Fruit fly (Drosophila melanogaster) whole organism, embryonic: ENCODE data around the gene sun.

Source experiments
- ATbp ChIP-seq: fragments of 200-800 bp; sonication (Bioruptor generic); optimal IDR thresholded peaks from 2 replicates; lab custom pipeline; 2017; ENCODE audit warnings: missing biosample characterization, mild to moderate bottlenecking, missing genetic modification characterization, missing genetic modification reagents
- Adf1 ChIP-seq: fragments of 200-800 bp; sonication (Bioruptor generic); IDR thresholded peaks from 2 replicates; pipeline ENCODE4 v1.3.6; 2022; ENCODE audit warnings: missing biosample characterization, missing genetic modification characterization
- Aef1 ChIP-seq: fragments of 200-800 bp; sonication (Bioruptor generic); IDR thresholded peaks from 3 replicates; pipeline ENCODE4 v1.3.6; 2022; ENCODE audit warnings: missing biosample characterization, missing genetic modification characterization
- Atf-2 ChIP-seq: fragments of 200-800 bp; sonication (Bioruptor generic); optimal IDR thresholded peaks from 2 replicates; lab custom pipeline; 2016; ENCODE audit warnings: missing biosample characterization, missing genetic modification characterization
- Bteb2 ChIP-seq: fragments of 200-800 bp; sonication (Bioruptor generic); optimal IDR thresholded peaks from 2 replicates; lab custom pipeline; 2016; ENCODE audit warnings: missing biosample characterization, missing genetic modification characterization
- CG10147 ChIP-seq: fragments of 200-800 bp; sonication (Bioruptor generic); optimal IDR thresholded peaks from 2 replicates; lab custom pipeline; 2019; ENCODE audit warnings: missing biosample characterization, mild to moderate bottlenecking, missing genetic modification characterization, moderate library complexity
- CG12942 ChIP-seq: fragments of 200-800 bp; sonication (Bioruptor generic); optimal IDR thresholded peaks from 3 replicates; lab custom pipeline; 2016; ENCODE audit warnings: missing biosample characterization, missing genetic modification characterization
- CG14050 ChIP-seq: fragments of 200-800 bp; sonication (Bioruptor generic); IDR thresholded peaks from 3 replicates; pipeline ENCODE4 v1.3.6; 2022; ENCODE audit warnings: missing biosample characterization, missing genetic modification characterization
- CG15011 ChIP-seq: fragments of 200-800 bp; sonication (Bioruptor generic); optimal IDR thresholded peaks from 3 replicates; lab custom pipeline; 2018; ENCODE audit warnings: missing biosample characterization, mild to moderate bottlenecking, missing genetic modification characterization
- CG1602 ChIP-seq: fragments of 200-800 bp; sonication (Bioruptor generic); optimal IDR thresholded peaks from 3 replicates; lab custom pipeline; 2016; ENCODE audit warnings: missing biosample characterization, missing genetic modification characterization
- CG1603 ChIP-seq: fragments of 200-800 bp; sonication (Bioruptor generic); optimal IDR thresholded peaks from 2 replicates; lab custom pipeline; 2019; ENCODE audit warnings: missing biosample characterization, mild to moderate bottlenecking, missing genetic modification characterization, moderate library complexity
- CG16815 ChIP-seq: fragments of 200-800 bp; sonication (Bioruptor generic); optimal IDR thresholded peaks from 3 replicates; lab custom pipeline; 2017; ENCODE audit warnings: missing biosample characterization, mild to moderate bottlenecking, missing genetic modification characterization
- CG32767 ChIP-seq: fragments of 200-800 bp; sonication (Bioruptor generic); IDR thresholded peaks from 2 replicates; pipeline ENCODE4 v1.3.6; 2022; ENCODE audit warnings: missing biosample characterization, missing genetic modification characterization
- CG34376 ChIP-seq: fragments of 200-800 bp; sonication (Bioruptor generic); optimal IDR thresholded peaks from 2 replicates; lab custom pipeline; 2018; ENCODE audit warnings: missing biosample characterization, mild to moderate bottlenecking, missing genetic modification characterization
- CG4360 ChIP-seq: fragments of 200-800 bp; sonication (Bioruptor generic); IDR thresholded peaks from 2 replicates; pipeline ENCODE4 v1.3.6; 2022; ENCODE audit warnings: missing biosample characterization, missing genetic modification characterization
- CG6765 ChIP-seq: fragments of 200-800 bp; sonication (Bioruptor generic); optimal IDR thresholded peaks from 3 replicates; lab custom pipeline; 2017; ENCODE audit warnings: missing biosample characterization, mild to moderate bottlenecking, missing genetic modification characterization
- CG6791 ChIP-seq: fragments of 200-800 bp; sonication (Bioruptor generic); IDR thresholded peaks from 3 replicates; pipeline ENCODE4 v1.3.6; 2022; ENCODE audit warnings: missing biosample characterization, missing genetic modification characterization; ENCODE audit not compliant: partially characterized antibody
- CG8089 ChIP-seq: fragments of 200-800 bp; sonication (Bioruptor generic); optimal IDR thresholded peaks from 3 replicates; lab custom pipeline; 2016; ENCODE audit warnings: missing biosample characterization, missing genetic modification characterization
- CG9932 ChIP-seq: fragments of 200-800 bp; sonication (Bioruptor generic); IDR thresholded peaks from 2 replicates; pipeline ENCODE4 v1.3.6; 2022; ENCODE audit warnings: missing biosample characterization, missing genetic modification characterization
- CTCF ChIP-seq: fragments of 200-800 bp; sonication (Bioruptor generic); optimal IDR thresholded peaks from 2 replicates; lab custom pipeline; 2017; ENCODE audit warnings: missing biosample characterization, mild to moderate bottlenecking, missing genetic modification characterization, moderate library complexity
- E2f1 ChIP-seq: fragments of 200-800 bp; sonication (Bioruptor generic); IDR thresholded peaks from 2 replicates; pipeline ENCODE4 v1.3.6; 2022; ENCODE audit warnings: missing biosample characterization, missing genetic modification characterization
- Gug ChIP-seq: fragments of 200-800 bp; sonication (Bioruptor generic); IDR thresholded peaks from 4 replicates; pipeline ENCODE4 v1.3.6; 2022; ENCODE audit warnings: missing biosample characterization, missing genetic modification characterization
- Hey ChIP-seq: fragments of 200-800 bp; sonication (Bioruptor generic); optimal IDR thresholded peaks from 3 replicates; lab custom pipeline; 2018; ENCODE audit warnings: missing biosample characterization, mild to moderate bottlenecking, missing genetic modification characterization
- HmgZ ChIP-seq: fragments of 200-800 bp; sonication (Bioruptor generic); optimal IDR thresholded peaks from 2 replicates; lab custom pipeline; 2018; ENCODE audit warnings: missing biosample characterization, mild to moderate bottlenecking, missing genetic modification characterization
- Hmx ChIP-seq: fragments of 200-800 bp; sonication (Bioruptor generic); optimal IDR thresholded peaks from 2 replicates; lab custom pipeline; 2016; ENCODE audit warnings: missing biosample characterization, missing genetic modification characterization
- Hr39 ChIP-seq: fragments of >200 bp; optimal IDR thresholded peaks from 2 replicates; lab custom pipeline; 2017
- Hsf ChIP-seq: fragments of 200-800 bp; sonication (Bioruptor generic); optimal IDR thresholded peaks from 3 replicates; lab custom pipeline; 2016; ENCODE audit warnings: missing biosample characterization, missing genetic modification characterization
- Optix ChIP-seq: fragments of 200-800 bp; sonication (Bioruptor generic); IDR thresholded peaks from 3 replicates; pipeline ENCODE4 v1.3.6; 2022; ENCODE audit warnings: missing biosample characterization, missing genetic modification characterization
- Poxn ChIP-seq: fragments of 200-800 bp; sonication (Bioruptor generic); IDR thresholded peaks from 2 replicates; pipeline ENCODE4 v1.3.6; 2022; ENCODE audit warnings: missing biosample characterization, missing genetic modification characterization
- Sox100B ChIP-seq: fragments of 200-800 bp; sonication (Bioruptor generic); optimal IDR thresholded peaks from 3 replicates; lab custom pipeline; 2018; ENCODE audit warnings: missing biosample characterization, mild to moderate bottlenecking, missing genetic modification characterization
- Sry-β ChIP-seq: fragments of 200-800 bp; sonication (Bioruptor generic); optimal IDR thresholded peaks from 2 replicates; lab custom pipeline; 2018; ENCODE audit warnings: missing biosample characterization, mild to moderate bottlenecking, missing genetic modification characterization, moderate library complexity
- ci ChIP-seq: fragments of 200-800 bp; sonication (Bioruptor generic); IDR thresholded peaks from 3 replicates; pipeline ENCODE4 v1.3.6; 2022; ENCODE audit warnings: missing biosample characterization, missing genetic modification characterization
- emc ChIP-seq: fragments of 200-800 bp; sonication (Bioruptor generic); optimal IDR thresholded peaks from 2 replicates; lab custom pipeline; 2016; ENCODE audit warnings: missing biosample characterization, missing genetic modification characterization
- exex ChIP-seq: fragments of 200-800 bp; sonication (Bioruptor generic); optimal IDR thresholded peaks from 4 replicates; lab custom pipeline; 2018; ENCODE audit warnings: missing biosample characterization, mild to moderate bottlenecking, missing genetic modification characterization, moderate library complexity
- fd96Cb ChIP-seq: fragments of 200-800 bp; sonication (Bioruptor generic); optimal IDR thresholded peaks from 2 replicates; lab custom pipeline; 2018; ENCODE audit warnings: missing biosample characterization, mild to moderate bottlenecking, missing genetic modification characterization, moderate library complexity
- gcm2 ChIP-seq: fragments of 200-800 bp; sonication (Bioruptor generic); optimal IDR thresholded peaks from 2 replicates; lab custom pipeline; 2016; ENCODE audit warnings: missing biosample characterization, missing genetic modification characterization
- h ChIP-seq: fragments of >200 bp; optimal IDR thresholded peaks from 2 replicates; lab custom pipeline; 2017
- hkb ChIP-seq, 2 experiments: fragments of 200-800 bp in 1 of 2; fragments of >200 bp in 1 of 2; sonication (Bioruptor generic) in 1 of 2; IDR thresholded peaks in 1 of 2; optimal IDR thresholded peaks in 1 of 2; 2 replicates each; pipeline versions ENCODE4 v1.3.6 to Lab custom; 2017 to 2022; ENCODE audit warnings: missing biosample characterization in 1 of 2, missing genetic modification characterization in 1 of 2
- inv ChIP-seq: fragments of 200-800 bp; sonication (Bioruptor generic); IDR thresholded peaks from 2 replicates; pipeline ENCODE4 v1.3.6; 2022; ENCODE audit warnings: missing biosample characterization, missing genetic modification characterization; ENCODE audit not compliant: partially characterized antibody
- nom ChIP-seq: fragments of 200-800 bp; sonication (Bioruptor generic); optimal IDR thresholded peaks from 2 replicates; lab custom pipeline; 2017; ENCODE audit warnings: missing biosample characterization, missing genetic modification characterization, mild to moderate bottlenecking, moderate library complexity, missing genetic modification reagents
- rib ChIP-seq: fragments of 200-800 bp; sonication (Bioruptor generic); IDR thresholded peaks from 2 replicates; pipeline ENCODE4 v1.3.6; 2022; ENCODE audit warnings: missing biosample characterization, missing genetic modification characterization
- row ChIP-seq: fragments of 200-800 bp; sonication (Bioruptor generic); IDR thresholded peaks from 3 replicates; pipeline ENCODE4 v1.3.6; 2022; ENCODE audit warnings: missing biosample characterization, missing genetic modification characterization
- salm ChIP-seq: fragments of 200-800 bp; sonication (Bioruptor generic); optimal IDR thresholded peaks from 2 replicates; lab custom pipeline; 2018; ENCODE audit warnings: missing biosample characterization, mild to moderate bottlenecking, missing genetic modification characterization
- sd ChIP-seq: fragments of 200-800 bp; sonication (Bioruptor generic); optimal IDR thresholded peaks from 3 replicates; lab custom pipeline; 2018; ENCODE audit warnings: missing biosample characterization, mild to moderate bottlenecking, missing genetic modification characterization, moderate library complexity
- sug ChIP-seq: fragments of 200-800 bp; optimal IDR thresholded peaks from 2 replicates; lab custom pipeline; 2019; ENCODE audit warnings: missing biosample characterization, mild to moderate bottlenecking, missing genetic modification characterization, moderate library complexity
- trh ChIP-seq: fragments of 200-800 bp; sonication (Bioruptor generic); optimal IDR thresholded peaks from 2 replicates; lab custom pipeline; 2016; ENCODE audit warnings: missing biosample characterization, missing genetic modification characterization
- vfl ChIP-seq: fragments of 200-800 bp; sonication (Bioruptor generic); optimal IDR thresholded peaks from 2 replicates; lab custom pipeline; 2016; ENCODE audit warnings: missing biosample characterization, missing genetic modification characterization

Gene sun

DNA sequence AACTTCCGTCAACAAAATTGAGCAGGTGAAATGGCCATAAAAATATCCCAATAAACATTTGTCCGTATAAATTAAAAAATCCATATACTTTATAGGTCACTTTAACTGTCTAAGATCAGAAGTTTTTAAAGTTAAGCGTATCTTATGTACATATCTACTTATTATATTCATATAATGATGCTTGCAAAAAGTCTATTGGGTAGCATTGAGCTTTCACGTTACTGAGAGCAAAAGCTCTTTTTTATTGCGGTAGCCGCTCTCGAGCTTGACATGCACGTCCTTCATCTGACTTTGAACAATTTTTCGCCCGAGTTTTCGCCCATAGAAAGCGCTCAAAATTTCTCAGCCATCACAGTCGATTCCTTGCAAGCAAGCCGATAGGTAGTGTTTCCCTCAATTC is 18.8 kb upstream of the sun start, which contains the start of gene Gapdh2 (continued):
- TF ChIP-seq vfl (GFP tag; lab: Kevin White, UChicago) = peak; percentile 98
- peak; percentile 98 for TF ChIP-seq Hey (tag; lab: Kevin White, UChicago)
- peak; percentile 100 for TF ChIP-seq CG10147
- TF ChIP-seq fd96Cb (tag; lab: Kevin White, UChicago) = peak; percentile 99
- TF ChIP-seq ci (GFP tag; lab: Robert Waterston, UW) = peak; percentile 100
- peak; percentile 100 for TF ChIP-seq sug (tag; lab: Kevin White, UChicago)
- TF ChIP-seq HmgZ (tag; lab: Kevin White, UChicago) = peak; percentile 100
- peak; percentile 98 for TF ChIP-seq Hsf (GFP tag; lab: Kevin White, UChicago)
- peak; percentile 100 for TF ChIP-seq CG34376 (GFP tag; lab: Kevin White, UChicago)
- peak; percentile 97 for TF ChIP-seq CG12942 (GFP tag; lab: Kevin White, UChicago)
- peak; percentile 99 for TF ChIP-seq Sox100B (GFP tag; lab: Kevin White, UChicago)
- TF ChIP-seq emc = peak; percentile 94
- peak; percentile 96 for TF ChIP-seq Poxn (GFP tag; lab: Robert Waterston, UW)
- peak; percentile 99 for TF ChIP-seq CG15011
- TF ChIP-seq nom (GFP tag; lab: Kevin White, UChicago) = peak; percentile 100
- peak; percentile 96 for TF ChIP-seq trh (GFP tag; lab: Kevin White, UChicago)
- peak; percentile 87 for TF ChIP-seq CG4360 (GFP tag; lab: Robert Waterston, UW)
- peak; percentile 71 for TF ChIP-seq Sry-β (GFP tag; lab: Kevin White, UChicago)
- TF ChIP-seq CG32767 = peak; percentile 99
- TF ChIP-seq E2f1 (GFP tag; lab: Robert Waterston, UW) = peak; percentile 99
- TF ChIP-seq hkb (optimal IDR thresholded peaks at IDR 0.05; lab: Kevin White, UChicago) = no peak
- TF ChIP-seq hkb (GFP tag; IDR thresholded peaks at IDR 0.05; lab: Robert Waterston, UW) = peak; percentile 100
- peak; percentile 91 for TF ChIP-seq Gug (GFP tag; lab: Robert Waterston, UW)
- peak; percentile 98 for TF ChIP-seq CG1602
- peak; percentile 99 for TF ChIP-seq Bteb2 (GFP tag; lab: Kevin White, UChicago)
- peak; percentile 90 for TF ChIP-seq CG8089
- TF ChIP-seq ATbp = peak; percentile 100
- no peak for TF ChIP-seq inv (GFP tag; lab: Robert Waterston, UW)
- TF ChIP-seq sd (tag; lab: Kevin White, UChicago) = peak; percentile 99
- peak; percentile 99 for TF ChIP-seq rib (GFP tag; lab: Robert Waterston, UW)
- TF ChIP-seq CTCF (GFP tag; lab: Kevin White, UChicago) = peak; percentile 81
- peak; percentile 98 for TF ChIP-seq Aef1 (GFP tag; lab: Robert Waterston, UW)
- peak; percentile 81 for TF ChIP-seq CG16815 (GFP tag; lab: Kevin White, UChicago)
- TF ChIP-seq CG6791 (GFP tag; lab: Robert Waterston, UW) = no peak
- TF ChIP-seq Atf-2 (GFP tag; lab: Kevin White, UChicago) = peak; percentile 96
- peak; percentile 100 for TF ChIP-seq CG6765
- peak; percentile 99 for TF ChIP-seq CG9932 (GFP tag; lab: Robert Waterston, UW)
- peak; percentile 100 for TF ChIP-seq exex (tag; lab: Kevin White, UChicago)
- peak; percentile 99 for TF ChIP-seq CG14050 (GFP tag; lab: Robert Waterston, UW)
- peak; percentile 94 for TF ChIP-seq Hmx (GFP tag; lab: Kevin White, UChicago)
- peak; percentile 92 for TF ChIP-seq Adf1 (GFP tag; lab: Robert Waterston, UW)
- peak; percentile 99 for TF ChIP-seq row (GFP tag; lab: Robert Waterston, UW)
- TF ChIP-seq h (lab: Kevin White, UChicago) = no peak
- no peak for TF ChIP-seq Hr39
- peak; percentile 100 for TF ChIP-seq salm (tag; lab: Kevin White, UChicago)
- TF ChIP-seq gcm2 (GFP tag; lab: Kevin White, UChicago) = peak; percentile 98
- no peak; the same call in 2 of the 3 replicates for TF ChIP-seq Optix (GFP tag; lab: Robert Waterston, UW)
- TF ChIP-seq CG1603 (tag; lab: Kevin White, UChicago) = peak; percentile 97
